Fruit fly (Drosophila melanogaster): ENCODE results near the gene CG31321.

- TF ChIP-seq CG8478 (optimal IDR thresholded peaks at IDR 0.05): no peak
- no peak for TF ChIP-seq CTCF (optimal IDR thresholded peaks at IDR 0.05)
These were observed 21.3 kb downstream of the CG31321 start for dm6 chr3R:14331474-14331873.

All from S2 (cell line).